Worm (Caenorhabditis elegans) whole organism, early embryonic: ENCODE results near the gene srbc-38.

ENCODE experiments used
- B0310.2 ChIP-seq: sonication (generic microtip); optimal IDR thresholded peaks from 2 replicates; lab custom pipeline; 2016; ENCODE audit warnings: mild to moderate bottlenecking, missing genetic modification characterization, missing compliant biosample characterization
- F13C5.2 ChIP-seq: sonication (generic microtip); optimal IDR thresholded peaks from 2 replicates; lab custom pipeline; 2017; ENCODE audit warnings: mild to moderate bottlenecking, missing genetic modification characterization, inconsistent platforms, missing compliant biosample characterization
- aly-1 ChIP-seq: sonication (generic microtip); optimal IDR thresholded peaks from 2 replicates; lab custom pipeline; 2016; ENCODE audit warnings: missing genetic modification characterization, missing compliant biosample characterization
- ama-1 ChIP-seq: fragments of 150-350 bp; optimal IDR thresholded peaks from 2 replicates; lab custom pipeline; 2014
- ceh-13 ChIP-seq: fragments of 200-800 bp; sonication (Bioruptor generic); optimal IDR thresholded peaks from 2 replicates; lab custom pipeline; 2018; ENCODE audit warnings: mild to moderate bottlenecking, missing genetic modification characterization, missing compliant biosample characterization
- ceh-36 ChIP-seq: sonication (generic microtip); optimal IDR thresholded peaks from 2 replicates; lab custom pipeline; 2016; ENCODE audit warnings: missing genetic modification characterization, inconsistent platforms, missing compliant biosample characterization
- ets-7 ChIP-seq: sonication (generic microtip); optimal IDR thresholded peaks from 2 replicates; lab custom pipeline; 2016; ENCODE audit warnings: missing genotype, missing genetic modification characterization, missing compliant biosample characterization
- flt-1 ChIP-seq: fragments of 200-800 bp; sonication (Bioruptor generic); IDR thresholded peaks from 2 replicates; pipeline ENCODE4 v1.3.6; 2022; ENCODE audit warnings: missing genetic modification characterization, missing compliant biosample characterization
- hmbx-1 ChIP-seq: sonication (generic microtip); optimal IDR thresholded peaks from 2 replicates; lab custom pipeline; 2016; ENCODE audit warnings: mild to moderate bottlenecking, missing genetic modification characterization, missing compliant biosample characterization
- hmg-4 ChIP-seq: fragments of 200-800 bp; sonication (Bioruptor generic); optimal IDR thresholded peaks from 2 replicates; lab custom pipeline; 2018; ENCODE audit warnings: mild to moderate bottlenecking, missing genetic modification characterization, missing compliant biosample characterization
- hnd-1 ChIP-seq: sonication (generic microtip); optimal IDR thresholded peaks from 2 replicates; lab custom pipeline; 2016; ENCODE audit warnings: missing genetic modification characterization, missing compliant biosample characterization
- pes-1 ChIP-seq: fragments of 200-800 bp; sonication (Bioruptor generic); IDR thresholded peaks from 2 replicates; pipeline ENCODE4 v1.3.6; 2022; ENCODE audit warnings: missing genetic modification reagents, missing genetic modification characterization, missing compliant biosample characterization
- scrt-1 ChIP-seq: fragments of 200-800 bp; sonication (Bioruptor generic); IDR thresholded peaks from 2 replicates; pipeline ENCODE4 v1.3.6; 2022; ENCODE audit warnings: missing genetic modification characterization, missing compliant biosample characterization
- sea-1 ChIP-seq: fragments of 200-800 bp; sonication (Bioruptor generic); conservative IDR thresholded peaks from 2 replicates; pipeline ENCODE4 v1.3.6; 2022; ENCODE audit warnings: missing genetic modification characterization, missing compliant biosample characterization
- tbx-11 ChIP-seq: fragments of 200-800 bp; sonication (Bioruptor generic); IDR thresholded peaks from 2 replicates; pipeline ENCODE4 v1.3.6; 2022; ENCODE audit warnings: missing genetic modification characterization, missing compliant biosample characterization
- tbx-37 ChIP-seq: fragments of 200-800 bp; sonication (Bioruptor generic); conservative IDR thresholded peaks from 2 replicates; pipeline ENCODE4 v1.3.6; 2022; ENCODE audit warnings: missing genetic modification reagents, missing genetic modification characterization, missing compliant biosample characterization
- tra-4 ChIP-seq: sonication (generic microtip); optimal IDR thresholded peaks from 2 replicates; lab custom pipeline; 2017; ENCODE audit warnings: missing genetic modification characterization, missing compliant biosample characterization

srbc-38 gene

DNA sequence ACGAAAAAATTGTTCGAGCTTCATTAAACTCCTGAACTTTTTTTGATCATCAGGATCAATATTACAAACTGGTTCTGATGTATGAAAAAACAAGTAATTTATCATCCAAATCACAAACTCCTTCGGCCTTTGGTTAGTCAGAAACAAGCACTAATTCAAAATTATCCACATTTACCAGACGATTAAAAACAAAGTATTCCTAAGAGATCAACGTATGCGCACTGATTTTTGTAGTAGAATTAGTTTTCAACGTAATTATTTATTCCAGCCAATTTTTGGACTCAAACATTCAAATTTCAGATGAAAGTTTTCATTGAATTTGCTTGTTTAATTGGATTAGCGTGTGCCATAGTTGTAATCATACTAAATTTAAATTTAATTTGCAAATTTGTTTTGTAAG, at the start of gene srbc-38:
Gene srbc-38 (plus strand): TSS at position 301 of the 400 bp plus-strand sequence.
- no peak for TF ChIP-seq aly-1 (tag; lab: Kevin White, UChicago)
- TF ChIP-seq scrt-1 (GFP tag; lab: Robert Waterston, UW): no peak
- TF ChIP-seq hmbx-1: no peak
- no peak for TF ChIP-seq ceh-36

DNA sequence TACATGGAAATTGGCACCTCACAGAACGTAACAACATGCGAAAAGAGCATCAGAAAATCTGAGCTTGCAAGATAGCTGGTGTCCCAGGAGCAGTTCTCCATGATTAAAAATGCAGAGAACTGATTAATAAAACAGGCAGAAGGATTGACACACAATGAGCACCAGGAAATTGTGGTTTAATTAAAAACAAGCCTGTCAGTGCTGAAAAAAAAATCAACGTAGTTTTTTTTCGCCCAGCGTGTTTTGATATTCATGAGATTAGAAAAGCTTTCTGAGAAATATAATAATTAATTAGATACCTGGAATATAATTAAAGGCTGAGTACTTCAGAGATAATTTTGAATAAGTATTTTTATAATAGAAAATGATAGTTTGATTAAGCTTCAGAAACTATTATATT, 49.3 kb upstream of the srbc-38 start, which contains the start of gene srh-246:
Gene srh-246 (minus strand): TSS at position 101 of the 400 bp plus-strand sequence.
- no peak for TF ChIP-seq tbx-11
- no peak for TF ChIP-seq tra-4 (tag; lab: Kevin White, UChicago)
- TF ChIP-seq aly-1 (tag; lab: Kevin White, UChicago): no peak
- TF ChIP-seq scrt-1 (GFP tag; lab: Robert Waterston, UW): no peak
- TF ChIP-seq hmbx-1: no peak
- TF ChIP-seq pes-1 (GFP tag; lab: Robert Waterston, UW): no peak
- no peak for TF ChIP-seq hmg-4

DNA sequence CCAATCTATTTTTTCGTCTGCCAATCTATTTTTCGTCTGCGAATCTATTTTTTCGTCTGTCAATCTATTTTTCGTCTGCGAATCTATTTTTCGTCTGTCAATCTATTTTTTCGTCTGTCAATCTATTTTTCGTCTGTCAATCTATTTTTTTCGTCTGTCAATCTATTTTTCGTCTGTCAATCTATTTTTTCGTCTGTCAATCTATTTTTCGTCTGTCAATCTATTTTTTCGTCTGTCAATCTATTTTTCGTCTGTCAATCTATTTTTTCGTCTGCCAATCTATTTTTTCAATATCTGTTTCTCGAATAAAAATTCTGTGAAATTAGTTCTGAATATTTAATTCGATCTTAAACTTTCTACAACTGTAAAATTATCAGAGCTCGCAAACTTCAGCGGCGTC, 48.9 kb upstream of the srbc-38 start:
- TF ChIP-seq tbx-37 (GFP tag; lab: Robert Waterston, UW): peak; percentile 75
- TF ChIP-seq tbx-11: peak; percentile 45; the same call in 1 of the 2 replicates

DNA sequence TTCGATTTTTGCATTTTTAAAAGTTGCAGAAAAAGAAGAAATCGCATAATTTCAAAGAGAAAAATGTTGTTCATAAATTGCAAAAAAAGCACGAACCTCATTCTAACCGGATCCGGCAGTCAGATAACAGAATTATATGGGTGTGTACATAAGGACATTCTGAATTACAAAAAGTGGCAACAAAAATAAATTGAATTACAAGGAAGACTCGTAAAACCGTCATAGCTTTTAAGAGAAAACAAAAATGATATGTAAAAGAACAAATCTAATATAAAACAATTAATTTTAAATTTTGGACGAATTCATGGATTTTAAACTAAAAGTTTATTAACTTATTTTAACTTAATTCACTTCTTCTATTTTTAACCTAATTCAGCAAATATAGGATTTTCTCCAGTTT, 46.8 kb upstream of the srbc-38 start, which contains the start of gene F31F4.17:
Gene F31F4.17 (minus strand): TSS at position 101 of the 400 bp plus-strand sequence.
- TF ChIP-seq scrt-1 (GFP tag; lab: Robert Waterston, UW) (no peak), hmg-4 (no peak), ceh-13 (no peak), ceh-36 (no peak), F13C5.2 (tag; lab: Kevin White, UChicago) (no peak)

DNA sequence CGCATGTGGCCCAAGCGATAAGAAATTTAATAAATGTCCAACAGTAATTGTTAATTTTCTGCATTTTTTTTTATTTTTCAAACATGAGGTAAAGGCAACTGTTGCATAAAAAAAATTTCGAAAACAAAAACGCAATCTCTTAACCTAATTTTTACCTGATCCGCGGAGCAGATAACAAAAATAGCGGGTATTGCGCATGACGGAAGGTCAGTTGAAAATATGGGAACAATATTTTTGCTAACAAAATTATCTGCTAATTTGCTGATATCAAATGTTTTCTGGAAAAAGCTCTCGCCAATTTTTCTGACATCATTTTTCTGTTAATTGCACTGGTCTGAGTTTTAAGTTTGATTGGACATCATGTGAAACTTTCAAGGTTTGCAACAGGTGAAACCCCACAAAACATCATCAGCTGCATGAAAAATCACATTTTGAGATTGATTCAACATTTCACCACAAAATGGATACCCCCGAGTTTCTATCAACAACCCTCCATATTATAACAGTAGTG, 42.6 kb upstream of the srbc-38 start, which contains the start of the genes F31F4.11 and srh-266:
Gene F31F4.11 (minus strand): TSS at position 101 of the 511 bp plus-strand sequence.
Gene srh-266 (plus strand): TSS at position 461 of the 511 bp plus-strand sequence.
- TF ChIP-seq scrt-1 (GFP tag; lab: Robert Waterston, UW) (no peak), ama-1 (lab: Kevin White, UChicago) (no peak), tbx-11 (no peak), tbx-37 (GFP tag; lab: Robert Waterston, UW) (no peak), F13C5.2 (tag; lab: Kevin White, UChicago) (no peak), hmbx-1 (no peak), ets-7 (tag; lab: Kevin White, UChicago) (no peak), hnd-1 (tag; lab: Kevin White, UChicago) (no peak), pes-1 (GFP tag; lab: Robert Waterston, UW) (no peak), sea-1 (GFP tag; lab: Robert Waterston, UW) (no peak), ceh-36 (no peak), ceh-13 (no peak), tra-4 (tag; lab: Kevin White, UChicago) (no peak), aly-1 (tag; lab: Kevin White, UChicago) (no peak), B0310.2 (tag; lab: Kevin White, UChicago) (no peak), flt-1 (GFP tag; lab: Robert Waterston, UW) (no peak), hmg-4 (no peak)

DNA sequence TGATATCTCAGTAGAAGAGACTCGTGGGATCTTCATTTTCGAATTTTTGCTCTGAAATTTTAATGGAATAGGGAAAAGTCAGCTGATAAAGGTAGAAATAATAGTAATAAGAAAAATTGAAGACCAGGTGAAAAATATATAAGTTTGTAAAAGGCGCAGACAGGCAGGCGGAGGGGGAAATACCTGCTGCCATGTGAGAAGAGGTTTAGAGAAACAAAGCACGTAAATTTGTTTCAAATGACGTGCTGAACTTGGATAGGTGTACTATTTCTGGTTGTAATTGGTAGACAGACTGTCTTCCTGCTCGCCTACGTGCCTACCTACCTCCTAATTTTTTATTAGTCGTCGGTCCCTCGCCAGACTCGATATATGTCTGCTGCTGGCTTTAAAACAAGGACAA, 39.6 kb upstream of the srbc-38 start, which contains the start of gene nhr-180:
Gene nhr-180 (minus strand): TSS at position 52 of the 400 bp plus-strand sequence.
- TF ChIP-seq tbx-11: no peak
- no peak for TF ChIP-seq tbx-37 (GFP tag; lab: Robert Waterston, UW)
- no peak for TF ChIP-seq B0310.2 (tag; lab: Kevin White, UChicago)
- no peak for TF ChIP-seq ets-7 (tag; lab: Kevin White, UChicago)
- no peak for TF ChIP-seq scrt-1 (GFP tag; lab: Robert Waterston, UW)

DNA sequence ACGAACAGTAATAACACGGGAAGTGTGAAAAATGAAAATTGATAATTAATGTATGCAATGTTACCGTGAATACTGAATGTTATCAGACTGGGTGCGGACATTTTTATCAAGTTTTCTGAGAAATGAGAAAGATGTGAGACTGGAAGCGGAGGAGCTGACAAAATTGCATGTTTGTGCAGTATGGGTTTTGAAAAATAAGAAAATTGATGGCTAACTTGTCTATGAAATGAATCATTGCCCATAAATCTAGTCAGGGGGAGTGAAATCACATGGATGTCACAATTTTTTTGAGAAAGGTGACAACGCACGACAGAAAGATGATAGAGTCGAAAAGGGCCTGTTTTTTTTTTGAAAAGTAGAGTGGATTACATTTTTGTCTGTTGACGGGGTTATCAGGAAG, 35.7 kb upstream of the srbc-38 start, which contains the start of gene sru-24:
Gene sru-24 (minus strand): TSS at position 101 of the 400 bp plus-strand sequence.
- no peak for TF ChIP-seq tbx-37 (GFP tag; lab: Robert Waterston, UW)
- TF ChIP-seq ceh-36: no peak
- no peak for TF ChIP-seq sea-1 (GFP tag; lab: Robert Waterston, UW)
- TF ChIP-seq tra-4 (tag; lab: Kevin White, UChicago): no peak
- TF ChIP-seq scrt-1 (GFP tag; lab: Robert Waterston, UW): no peak

DNA sequence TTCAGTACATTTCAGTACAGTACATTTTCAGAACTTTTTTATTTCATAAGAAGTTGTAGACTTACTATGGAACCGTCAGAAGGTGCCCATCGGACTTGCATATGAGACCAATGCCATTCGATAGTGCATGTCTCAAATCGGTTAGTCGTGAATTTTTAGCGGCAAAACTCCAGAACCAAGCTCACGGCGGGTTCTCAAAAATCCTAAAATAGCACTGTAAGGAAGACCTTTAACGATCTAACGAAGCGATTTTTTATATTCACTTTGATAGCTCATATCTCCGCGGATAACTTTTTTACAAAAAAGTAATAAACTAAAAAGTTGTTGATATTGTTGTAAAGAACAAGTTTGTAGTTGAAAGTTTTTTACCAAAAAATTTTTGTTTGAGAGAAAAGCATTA, 32.8 kb upstream of the srbc-38 start, which contains the start of gene sru-25:
Gene sru-25 (minus strand): TSS at position 101 of the 400 bp plus-strand sequence.
- TF ChIP-seq ceh-36: no peak
- TF ChIP-seq scrt-1 (GFP tag; lab: Robert Waterston, UW): no peak
- TF ChIP-seq tra-4 (tag; lab: Kevin White, UChicago): no peak
- TF ChIP-seq sea-1 (GFP tag; lab: Robert Waterston, UW): no peak
- TF ChIP-seq ama-1 (lab: Kevin White, UChicago): no peak
- TF ChIP-seq hnd-1 (tag; lab: Kevin White, UChicago): no peak
- TF ChIP-seq hmg-4: no peak
- no peak for TF ChIP-seq F13C5.2 (tag; lab: Kevin White, UChicago)

DNA sequence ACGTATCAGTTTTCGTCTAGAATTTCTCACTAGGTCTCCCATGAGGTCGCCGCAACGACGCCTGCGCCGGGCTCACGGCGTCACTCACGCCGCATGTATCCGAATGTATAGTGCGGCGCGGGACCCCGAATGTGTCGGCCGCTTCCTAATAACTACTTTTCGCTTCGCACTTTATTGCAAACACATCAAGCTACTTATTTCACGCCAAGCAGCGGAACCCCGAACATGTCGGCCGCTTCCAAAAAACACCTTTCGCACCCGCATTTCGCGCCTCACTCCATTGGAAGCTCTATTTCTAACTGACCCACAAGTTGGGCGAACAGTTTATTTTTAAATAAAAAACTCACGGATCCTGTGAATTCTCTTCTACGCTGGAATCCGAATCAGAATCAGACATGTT, 30.9 kb upstream of the srbc-38 start:
- TF ChIP-seq tra-4 (tag; lab: Kevin White, UChicago): no peak
